Fruit fly (Drosophila melanogaster): ENCODE measurements around the gene DppIII.

DNA sequence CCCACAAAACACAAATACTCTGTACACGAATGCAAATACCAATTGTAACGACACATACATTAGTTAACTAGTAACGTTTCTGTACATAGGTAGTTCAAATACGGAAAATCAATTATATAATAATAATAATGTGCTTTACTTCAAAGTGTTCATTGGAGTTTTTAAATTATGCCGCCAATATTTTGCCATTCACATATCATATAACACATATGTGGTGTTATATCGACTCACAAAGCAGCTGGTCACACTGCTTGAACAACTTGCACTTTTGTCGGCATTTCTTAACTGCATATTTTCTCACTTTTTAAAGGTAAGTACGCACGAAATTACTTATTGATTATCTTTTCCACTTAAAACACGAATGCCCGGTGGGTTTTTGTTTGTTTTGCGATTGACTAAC, at the start of gene DppIII:
- TF ChIP-seq CrebA (GFP tag; optimal IDR thresholded peaks at IDR 0.05; ENCODE audit: borderline replicate concordance): no peak
- no peak for TF ChIP-seq Dif (GFP tag; optimal IDR thresholded peaks at IDR 0.05; ENCODE audit: partially characterized antibody)
- TF ChIP-seq sv (GFP tag; optimal IDR thresholded peaks at IDR 0.05): no peak
- no peak for TF ChIP-seq pan (optimal IDR thresholded peaks at IDR 0.05)
- no peak for TF ChIP-seq Hnf4 (GFP tag; optimal IDR thresholded peaks at IDR 0.05)
- no peak for TF ChIP-seq tai (GFP tag; optimal IDR thresholded peaks at IDR 0.05)

Measured in whole organism, wandering third instar larva.